Worm (Caenorhabditis elegans) whole organism, L4 larva: ENCODE data around the gene M195.2.

Experiments used
- daf-12 ChIP-seq: fragments of 150-350 bp; optimal IDR thresholded peaks from 2 replicates; lab custom pipeline; 2014; ENCODE audit warnings: missing biosample characterization, missing genetic modification reagents, missing genetic modification characterization
- daf-16 ChIP-seq, 3 experiments: sonication (generic microtip); optimal IDR thresholded peaks; 2 replicates each; lab custom pipeline; 2016 to 2017; ENCODE audit warnings: missing genetic modification characterization in 3 of 3, missing genetic modification reagents in 3 of 3, mild to moderate bottlenecking in 2 of 3, missing compliant biosample characterization in 2 of 3, missing biosample characterization in 1 of 3, moderate library complexity in 1 of 3
- dve-1 ChIP-seq: sonication (generic microtip); optimal IDR thresholded peaks from 2 replicates; lab custom pipeline; 2017; ENCODE audit warnings: antibody characterized with exemption, mild to moderate bottlenecking, missing genetic modification characterization, missing compliant biosample characterization; ENCODE audit not compliant: insufficient read depth
- hlh-11 ChIP-seq: fragments of 200-800 bp; sonication (Bioruptor generic); optimal IDR thresholded peaks from 2 replicates; lab custom pipeline; 2018; ENCODE audit warnings: mild to moderate bottlenecking, missing genetic modification characterization, missing compliant biosample characterization
- lin-38 ChIP-seq: fragments of 200-800 bp; sonication (Bioruptor generic); IDR thresholded peaks from 2 replicates; pipeline ENCODE4 v1.3.6; 2022; ENCODE audit warnings: missing genetic modification reagents, missing genetic modification characterization, missing compliant biosample characterization
- nhr-28 ChIP-seq: fragments of 150-350 bp; optimal IDR thresholded peaks from 2 replicates; lab custom pipeline; 2014; ENCODE audit warnings: missing biosample characterization, missing genetic modification characterization
- php-3 ChIP-seq: fragments of 200-800 bp; sonication (Bioruptor generic); IDR thresholded peaks from 2 replicates; pipeline ENCODE4 v1.3.6; 2022; ENCODE audit warnings: missing genetic modification reagents, missing genetic modification characterization, missing compliant biosample characterization
- pqm-1 ChIP-seq: sonication (generic microtip); optimal IDR thresholded peaks from 2 replicates; lab custom pipeline; 2017; ENCODE audit warnings: missing biosample characterization, missing genetic modification characterization
- set-16 ChIP-seq: fragments of 200-800 bp; sonication (Bioruptor generic); IDR thresholded peaks from 2 replicates; pipeline ENCODE4 v1.3.6; 2022; ENCODE audit warnings: missing genetic modification reagents, missing genetic modification characterization, missing compliant biosample characterization
- unc-62 ChIP-seq, 3 experiments: fragments of 150-350 bp in 1 of 3; sonication (generic microtip); optimal IDR thresholded peaks in 2 of 3; peaks in 1 of 3; 1 replicate in 1 of 3; 2 replicates in 2 of 3; lab custom pipeline; 2014 to 2017; ENCODE audit warnings: missing biosample characterization in 3 of 3, missing genetic modification characterization in 3 of 3, missing genetic modification reagents in 3 of 3, missing genotype in 1 of 3

The M195.2 gene

ce11 chrII:8412061-8412721 lies 51.6 kb downstream of the M195.2 start, which contains the start of gene efl-3:
TSS of gene efl-3 (plus strand) at chrII:8412671.
- peak; percentile 42 for TF ChIP-seq dve-1 (tag; lab: Kevin White, UChicago)
- TF ChIP-seq nhr-28 (tag; lab: Kevin White, UChicago) = peak; percentile 20
- TF ChIP-seq hlh-11 (tag; lab: Kevin White, UChicago) = peak; percentile 75
- 0 out of 2 replicates have a peak, but pooled peaks have one; percentile 23 for TF ChIP-seq php-3 (GFP tag; lab: Robert Waterston, UW)
- TF ChIP-seq set-16 (GFP tag; lab: Robert Waterston, UW) = 0 out of 2 replicates have a peak, but pooled peaks have one; percentile 25
- no peak for TF ChIP-seq lin-38
- TF ChIP-seq daf-12 (tag; lab: Kevin White, UChicago) = no peak
- TF ChIP-seq pqm-1 = peak; percentile 21
- no peak for TF ChIP-seq daf-16 (GFP tag; optimal IDR thresholded peaks at IDR 0.05; lab: Kevin White, UChicago)
- TF ChIP-seq daf-16 (tag; optimal IDR thresholded peaks at IDR 0.05; lab: Kevin White, UChicago) = peak; percentile 77
- peak in 1 of 2 experiments; percentile 27 for TF ChIP-seq unc-62 (GFP tag; optimal IDR thresholded peaks at IDR 0.05 in 1 of 2; lab: Kevin White, UChicago)
- no peak for TF ChIP-seq unc-62 (tag; optimal IDR thresholded peaks at IDR 0.05; lab: Kevin White, UChicago)
